Worm (Caenorhabditis elegans) whole organism, young adult: ENCODE data around the gene mboa-7.

ENCODE experiments used
- B0336.3 ChIP-seq: fragments of 200-800 bp; sonication (Bioruptor generic); IDR thresholded peaks from 2 replicates; pipeline ENCODE4 v1.3.6; 2022; ENCODE audit warnings: missing genetic modification characterization, missing compliant biosample characterization
- D2030.7 ChIP-seq: fragments of 200-800 bp; sonication (Bioruptor generic); IDR thresholded peaks from 2 replicates; pipeline ENCODE4 v1.3.6; 2022; ENCODE audit warnings: missing genetic modification reagents, missing genetic modification characterization, missing compliant biosample characterization
- F23B12.7 ChIP-seq: sonication (generic microtip); optimal IDR thresholded peaks from 2 replicates; lab custom pipeline; 2017; ENCODE audit warnings: missing genetic modification characterization, mild to moderate bottlenecking, missing compliant biosample characterization, antibody characterized with exemption, moderate library complexity; ENCODE audit not compliant: insufficient read depth
- F37B4.10 ChIP-seq: fragments of 200-800 bp; sonication (Bioruptor generic); IDR thresholded peaks from 2 replicates; pipeline ENCODE4 v1.3.6; 2022; ENCODE audit warnings: missing genetic modification characterization, missing compliant biosample characterization
- F49E8.2 ChIP-seq: sonication (generic microtip); optimal IDR thresholded peaks from 3 replicates; lab custom pipeline; 2017; ENCODE audit warnings: missing genetic modification characterization, mild to moderate bottlenecking, missing compliant biosample characterization, antibody characterized with exemption, moderate library complexity; ENCODE audit not compliant: insufficient read depth
- F52B5.7 ChIP-seq: sonication (generic microtip); optimal IDR thresholded peaks from 2 replicates; lab custom pipeline; 2016; ENCODE audit warnings: mild to moderate bottlenecking, missing genetic modification characterization, missing compliant biosample characterization
- F57A8.1 ChIP-seq: fragments of 200-800 bp; sonication (Bioruptor generic); optimal IDR thresholded peaks from 2 replicates; lab custom pipeline; 2018; ENCODE audit warnings: mild to moderate bottlenecking, missing genetic modification characterization, moderate library complexity, missing compliant biosample characterization
- F57C9.4 ChIP-seq: sonication (generic microtip); optimal IDR thresholded peaks from 2 replicates; lab custom pipeline; 2017; ENCODE audit warnings: mild to moderate bottlenecking, missing genetic modification characterization, missing compliant biosample characterization
- T07F8.4 ChIP-seq: sonication (generic microtip); optimal IDR thresholded peaks from 2 replicates; lab custom pipeline; 2016; ENCODE audit warnings: mild to moderate bottlenecking, missing genetic modification characterization, moderate library complexity, missing compliant biosample characterization
- Y53F4B.3 ChIP-seq: fragments of 200-800 bp; sonication (Bioruptor generic); IDR thresholded peaks from 2 replicates; pipeline ENCODE4 v1.3.6; 2022; ENCODE audit warnings: missing genetic modification reagents, missing genetic modification characterization, missing compliant biosample characterization
- Y67H2A.10 ChIP-seq: fragments of 200-800 bp; sonication (Bioruptor generic); conservative IDR thresholded peaks from 2 replicates; pipeline ENCODE4 v1.3.6; 2022; ENCODE audit warnings: missing genetic modification reagents, missing genetic modification characterization, missing compliant biosample characterization
- Y79H2A.3 ChIP-seq: fragments of 200-800 bp; sonication (Bioruptor generic); conservative IDR thresholded peaks from 2 replicates; pipeline ENCODE4 v1.3.6; 2022; ENCODE audit warnings: missing genetic modification reagents, missing genetic modification characterization, missing compliant biosample characterization
- ZK185.1 ChIP-seq: sonication (generic microtip); optimal IDR thresholded peaks from 2 replicates; lab custom pipeline; 2016; ENCODE audit warnings: mild to moderate bottlenecking, missing genetic modification characterization, missing compliant biosample characterization; ENCODE audit not compliant: poor library complexity, severe bottlenecking
- aptf-3 ChIP-seq: fragments of 200-800 bp; sonication (Bioruptor generic); IDR thresholded peaks from 2 replicates; pipeline ENCODE4 v1.3.6; 2022; ENCODE audit warnings: missing genetic modification characterization, missing compliant biosample characterization
- atf-7 ChIP-seq: sonication (generic microtip); optimal IDR thresholded peaks from 2 replicates; lab custom pipeline; 2017; ENCODE audit warnings: mild to moderate bottlenecking, missing genetic modification characterization, missing compliant biosample characterization
- attf-5 ChIP-seq: fragments of 200-800 bp; sonication (Bioruptor generic); optimal IDR thresholded peaks from 2 replicates; lab custom pipeline; 2018; ENCODE audit warnings: mild to moderate bottlenecking, missing genetic modification characterization, missing compliant biosample characterization
- ccch-3 ChIP-seq: fragments of 200-800 bp; sonication (Bioruptor generic); optimal IDR thresholded peaks from 2 replicates; lab custom pipeline; 2018; ENCODE audit warnings: mild to moderate bottlenecking, missing genetic modification characterization, missing compliant biosample characterization
- cebp-1 ChIP-seq, 2 experiments: fragments of 200-800 bp in 1 of 2; sonication (Bioruptor generic) in 1 of 2; sonication (generic microtip) in 1 of 2; IDR thresholded peaks in 1 of 2; optimal IDR thresholded peaks in 1 of 2; 2 replicates each; pipeline versions ENCODE4 v1.3.6 to Lab custom; 2017 to 2022; ENCODE audit warnings: missing compliant biosample characterization in 2 of 2, missing genetic modification characterization in 2 of 2, mild to moderate bottlenecking in 1 of 2, missing genetic modification reagents in 1 of 2, moderate library complexity in 1 of 2
- ceh-27 ChIP-seq: fragments of 200-800 bp; sonication (Bioruptor generic); optimal IDR thresholded peaks from 2 replicates; lab custom pipeline; 2018; ENCODE audit warnings: mild to moderate bottlenecking, missing genetic modification characterization, moderate library complexity, missing compliant biosample characterization
- ceh-58 ChIP-seq: fragments of 200-800 bp; sonication (Bioruptor generic); IDR thresholded peaks from 2 replicates; pipeline ENCODE4 v1.3.6; 2022; ENCODE audit warnings: missing genetic modification characterization, missing compliant biosample characterization
- dox-1 ChIP-seq: fragments of 200-800 bp; sonication (Bioruptor generic); IDR thresholded peaks from 2 replicates; pipeline ENCODE4 v1.3.6; 2022; ENCODE audit warnings: missing genetic modification reagents, missing genetic modification characterization, missing compliant biosample characterization
- dpl-1 ChIP-seq: fragments of 150-350 bp; optimal IDR thresholded peaks from 2 replicates; lab custom pipeline; 2014; ENCODE audit warnings: missing biosample characterization, missing genetic modification reagents, missing genetic modification characterization
- hlh-12 ChIP-seq: sonication (generic microtip); optimal IDR thresholded peaks from 2 replicates; lab custom pipeline; 2016; ENCODE audit warnings: missing genetic modification characterization, missing compliant biosample characterization
- lag-1 ChIP-seq: fragments of 200-800 bp; sonication (Bioruptor generic); IDR thresholded peaks from 2 replicates; pipeline ENCODE4 v1.3.6; 2022; ENCODE audit warnings: missing genetic modification reagents, missing genetic modification characterization, missing compliant biosample characterization
- lin-26 ChIP-seq: fragments of 200-800 bp; sonication (Bioruptor generic); IDR thresholded peaks from 2 replicates; pipeline ENCODE4 v1.3.6; 2022; ENCODE audit warnings: missing genetic modification reagents, missing genetic modification characterization, missing compliant biosample characterization
- lin-40 ChIP-seq: sonication (generic microtip); optimal IDR thresholded peaks from 2 replicates; lab custom pipeline; 2016; ENCODE audit warnings: missing genetic modification characterization, mild to moderate bottlenecking, missing compliant biosample characterization, missing genotype, missing genetic modification reagents
- lsl-1 ChIP-seq: fragments of 200-800 bp; sonication (Bioruptor generic); optimal IDR thresholded peaks from 2 replicates; lab custom pipeline; 2018; ENCODE audit warnings: mild to moderate bottlenecking, missing genetic modification characterization, moderate library complexity, missing compliant biosample characterization
- lsy-27 ChIP-seq: sonication (generic microtip); optimal IDR thresholded peaks from 2 replicates; lab custom pipeline; 2017; ENCODE audit warnings: missing genetic modification characterization, mild to moderate bottlenecking, missing compliant biosample characterization, antibody characterized with exemption, missing genotype, borderline replicate concordance; ENCODE audit not compliant: insufficient read depth
- madf-10 ChIP-seq: sonication (generic microtip); optimal IDR thresholded peaks from 2 replicates; lab custom pipeline; 2016; ENCODE audit warnings: mild to moderate bottlenecking, missing genetic modification characterization, missing compliant biosample characterization
- mel-28 ChIP-seq: sonication (generic microtip); optimal IDR thresholded peaks from 2 replicates; lab custom pipeline; 2016; ENCODE audit warnings: borderline replicate concordance, mild to moderate bottlenecking, missing genetic modification characterization, missing compliant biosample characterization
- nfya-2 ChIP-seq: fragments of 200-800 bp; sonication (Bioruptor generic); IDR thresholded peaks from 2 replicates; pipeline ENCODE4 v1.3.6; 2022; ENCODE audit warnings: missing genetic modification reagents, missing genetic modification characterization, missing compliant biosample characterization
- nfyb-1 ChIP-seq: fragments of 200-800 bp; sonication (Bioruptor generic); IDR thresholded peaks from 2 replicates; pipeline ENCODE4 v1.3.6; 2022; ENCODE audit warnings: missing genetic modification reagents, missing genetic modification characterization, missing compliant biosample characterization
- nhr-120 ChIP-seq: fragments of 200-800 bp; sonication (Bioruptor generic); IDR thresholded peaks from 2 replicates; pipeline ENCODE4 v1.3.6; 2022; ENCODE audit warnings: missing genetic modification characterization, missing compliant biosample characterization
- nhr-179 ChIP-seq: sonication (generic microtip); optimal IDR thresholded peaks from 2 replicates; lab custom pipeline; 2016; ENCODE audit warnings: mild to moderate bottlenecking, missing genetic modification characterization, missing compliant biosample characterization
- nhr-80 ChIP-seq: sonication (generic microtip); optimal IDR thresholded peaks from 2 replicates; lab custom pipeline; 2016; ENCODE audit warnings: missing genetic modification characterization, missing compliant biosample characterization
- pha-4 ChIP-seq: fragments of 150-350 bp; sonication (generic microtip); optimal IDR thresholded peaks from 2 replicates; lab custom pipeline; 2014; ENCODE audit warnings: missing biosample characterization, missing genetic modification reagents, missing genetic modification characterization
- repo-1 ChIP-seq: sonication (generic microtip); optimal IDR thresholded peaks from 2 replicates; lab custom pipeline; 2017; ENCODE audit warnings: mild to moderate bottlenecking, missing genetic modification characterization, missing compliant biosample characterization
- rpc-1 ChIP-seq, 2 experiments: fragments of 150-350 bp in 1 of 2; sonication (generic microtip) in 1 of 2; optimal IDR thresholded peaks; 2 replicates each; lab custom pipeline; 2014 to 2018; ENCODE audit warnings: missing biosample characterization in 1 of 2, missing genetic modification characterization in 1 of 2, missing genetic modification reagents in 1 of 2, missing genotype in 1 of 2
- snpc-1.1 ChIP-seq: sonication (generic microtip); optimal IDR thresholded peaks from 2 replicates; lab custom pipeline; 2017; ENCODE audit warnings: missing genetic modification characterization, mild to moderate bottlenecking, missing compliant biosample characterization, antibody characterized with exemption, moderate library complexity, missing genotype, missing genetic modification reagents; ENCODE audit not compliant: insufficient read depth
- snpc-1.3 ChIP-seq: sonication (generic microtip); optimal IDR thresholded peaks from 2 replicates; lab custom pipeline; 2017; ENCODE audit warnings: missing genetic modification characterization, mild to moderate bottlenecking, missing compliant biosample characterization, antibody characterized with exemption, moderate library complexity, missing genotype, missing genetic modification reagents; ENCODE audit not compliant: insufficient read depth
- snpc-4 ChIP-seq, 5 experiments: fragments of 150-350 bp in 1 of 5; sonication (generic microtip) in 4 of 5; optimal IDR thresholded peaks; 2 replicates each; lab custom pipeline; 2014 to 2018; ENCODE audit warnings: missing genetic modification characterization in 5 of 5, missing biosample characterization in 3 of 5, antibody characterized with exemption in 2 of 5, mild to moderate bottlenecking in 2 of 5, missing compliant biosample characterization in 2 of 5, missing genotype in 2 of 5, moderate library complexity in 2 of 5, missing genetic modification reagents in 1 of 5
- unc-62 ChIP-seq: fragments of 150-350 bp; optimal IDR thresholded peaks from 2 replicates; lab custom pipeline; 2014; ENCODE audit warnings: missing biosample characterization, missing genetic modification reagents, missing genetic modification characterization
- zim-3 ChIP-seq: sonication (generic microtip); optimal IDR thresholded peaks from 2 replicates; lab custom pipeline; 2017; ENCODE audit warnings: mild to moderate bottlenecking, missing genetic modification characterization, moderate library complexity, missing compliant biosample characterization
- ztf-28 ChIP-seq: fragments of 200-800 bp; sonication (Bioruptor generic); IDR thresholded peaks from 2 replicates; pipeline ENCODE4 v1.3.6; 2022; ENCODE audit warnings: missing genetic modification reagents, missing genetic modification characterization, missing compliant biosample characterization

The mboa-7 gene

DNA sequence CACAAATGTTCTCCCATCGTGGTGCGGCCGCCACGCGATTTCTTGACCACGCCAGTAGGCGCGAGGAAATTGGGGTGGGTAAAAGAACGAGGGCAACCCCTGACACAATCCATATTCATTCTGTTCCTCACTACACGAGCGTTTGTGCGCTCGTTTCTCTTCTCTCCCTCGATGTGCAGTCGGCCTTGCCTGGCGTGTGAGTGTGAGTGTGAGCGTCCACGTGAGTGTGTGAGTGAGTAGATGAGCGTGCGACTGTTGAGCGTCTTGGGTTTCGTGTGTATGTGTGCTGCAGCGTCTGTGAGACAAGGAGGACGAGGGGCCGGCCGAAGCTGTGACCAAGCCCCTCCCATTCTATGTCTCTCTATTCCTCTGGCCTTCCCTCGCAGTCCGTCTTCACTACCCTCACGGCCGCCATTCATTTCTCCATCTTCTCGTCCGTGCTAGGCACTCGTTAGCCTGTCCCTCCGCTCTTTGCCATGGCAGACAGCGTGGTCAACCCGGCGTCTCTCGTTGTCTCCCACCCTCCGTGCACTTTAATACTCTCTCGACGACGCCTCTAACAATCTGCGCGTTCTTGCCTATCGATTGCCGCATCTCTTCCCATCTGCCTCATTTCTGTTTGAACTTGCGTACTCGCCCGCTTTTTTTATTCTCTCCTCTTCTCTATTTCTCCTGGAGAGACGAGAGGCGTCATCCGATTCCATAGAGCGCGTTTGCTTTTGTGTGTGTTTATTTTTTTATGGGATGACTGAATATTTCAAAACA is 44.2 kb upstream of the mboa-7 start (continued):
- TF ChIP-seq D2030.7 (GFP tag; lab: Robert Waterston, UW): no peak
- TF ChIP-seq snpc-4 (GFP tag; optimal IDR thresholded peaks at IDR 0.05; lab: Kevin White, UChicago): peak; percentile 49
- TF ChIP-seq snpc-4 (tag; optimal IDR thresholded peaks at IDR 0.05; lab: Kevin White, UChicago): peak; percentile 39 to 79 (median 64)
- no peak for TF ChIP-seq lsy-27
- TF ChIP-seq snpc-1.3: no peak
- peak; percentile 34 for TF ChIP-seq pha-4
- no peak for TF ChIP-seq dpl-1 (GFP tag; lab: Kevin White, UChicago)
- TF ChIP-seq B0336.3 (GFP tag; lab: Robert Waterston, UW): peak; percentile 96
- TF ChIP-seq rpc-1 (optimal IDR thresholded peaks at IDR 0.05; lab: Kevin White, UChicago): no peak
- TF ChIP-seq rpc-1 (tag; optimal IDR thresholded peaks at IDR 0.05; lab: Kevin White, UChicago): no peak
- peak; percentile 40; the same call in 1 of the 2 replicates for TF ChIP-seq Y67H2A.10
- TF ChIP-seq dox-1 (GFP tag; lab: Robert Waterston, UW): peak; percentile 91
- TF ChIP-seq F49E8.2 (tag; lab: Kevin White, UChicago): no peak
- TF ChIP-seq lsl-1 (GFP tag; lab: Kevin White, UChicago): no peak
- TF ChIP-seq attf-5 (GFP tag; lab: Kevin White, UChicago): peak; percentile 95
- peak; percentile 29 for TF ChIP-seq T07F8.4 (tag; lab: Kevin White, UChicago)
- TF ChIP-seq lag-1 (GFP tag; lab: Robert Waterston, UW): 0 out of 2 replicates have a peak, but pooled peaks have one; percentile 84
- peak; percentile 89 for TF ChIP-seq ceh-27 (GFP tag; lab: Kevin White, UChicago)
- TF ChIP-seq F23B12.7: peak; percentile 7
- no peak for TF ChIP-seq ztf-28 (GFP tag; lab: Robert Waterston, UW)
- no peak for TF ChIP-seq nfya-2 (GFP tag; lab: Robert Waterston, UW)
- no peak for TF ChIP-seq F57C9.4 (tag; lab: Kevin White, UChicago)
- peak; percentile 98 for TF ChIP-seq nhr-80 (tag; lab: Kevin White, UChicago)
- peak; percentile 78 for TF ChIP-seq lin-26 (GFP tag; lab: Robert Waterston, UW)
- no peak for TF ChIP-seq F52B5.7 (tag; lab: Kevin White, UChicago)
- TF ChIP-seq nhr-179 (tag; lab: Kevin White, UChicago): no peak
- TF ChIP-seq madf-10: peak; percentile 86
- TF ChIP-seq F37B4.10: no peak
- TF ChIP-seq Y53F4B.3: no peak
- TF ChIP-seq nfyb-1 (GFP tag; lab: Robert Waterston, UW): peak; percentile 88
- peak; percentile 97 for TF ChIP-seq lin-40 (tag; lab: Kevin White, UChicago)
- TF ChIP-seq repo-1 (tag; lab: Kevin White, UChicago): peak; percentile 80
- TF ChIP-seq ccch-3 (GFP tag; lab: Kevin White, UChicago): no peak
- no peak for TF ChIP-seq hlh-12
- peak; percentile 89 for TF ChIP-seq atf-7 (tag; lab: Kevin White, UChicago)
- TF ChIP-seq ZK185.1: peak; percentile 90
- peak; percentile 52 for TF ChIP-seq zim-3
- no peak for TF ChIP-seq F57A8.1 (GFP tag; lab: Kevin White, UChicago)
- TF ChIP-seq snpc-1.1: no peak
- TF ChIP-seq nhr-120: no peak
- TF ChIP-seq aptf-3 (GFP tag; lab: Robert Waterston, UW): no peak
- peak; percentile 28 for TF ChIP-seq unc-62 (GFP tag; lab: Kevin White, UChicago)
- no peak for TF ChIP-seq Y79H2A.3 (GFP tag; lab: Robert Waterston, UW)
- TF ChIP-seq ceh-58 (GFP tag; lab: Robert Waterston, UW): no peak
- TF ChIP-seq mel-28 (tag; lab: Kevin White, UChicago): no peak
- TF ChIP-seq cebp-1 (GFP tag; IDR thresholded peaks at IDR 0.05; lab: Robert Waterston, UW): no peak
- peak; percentile 89 for TF ChIP-seq cebp-1 (tag; optimal IDR thresholded peaks at IDR 0.05; lab: Kevin White, UChicago)
